Worm (Caenorhabditis elegans): ENCODE data around the gene C50E3.5.

The C50E3.5 gene

DNA sequence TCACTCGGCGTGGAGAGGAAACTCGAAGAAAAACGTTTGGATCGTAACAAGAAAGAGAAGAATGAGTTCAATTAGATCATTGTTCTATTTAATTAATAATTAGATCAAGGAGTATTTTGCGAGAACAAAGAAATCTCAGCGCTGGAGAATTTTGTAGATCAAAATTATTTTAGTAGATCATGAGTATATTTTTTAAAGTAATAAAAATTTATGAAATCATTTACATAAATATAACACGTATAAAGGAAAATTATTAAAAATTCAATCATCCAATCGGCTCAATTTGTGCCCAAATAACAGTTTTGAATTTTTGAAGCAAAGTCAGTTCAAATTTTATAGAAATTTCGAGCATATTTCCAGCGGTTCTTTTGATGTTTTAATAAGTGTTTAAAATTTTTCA is 36.4 kb downstream of the C50E3.5 start, which contains the start of gene C50E3.13:
Gene C50E3.13 (minus strand): TSS at position 101 of the 400 bp plus-strand sequence.
- TF ChIP-seq F52B5.7 (tag; optimal IDR thresholded peaks at IDR 0.05) (no peak), T26A5.8 (tag; optimal IDR thresholded peaks at IDR 0.05) (no peak), B0261.1 (tag; optimal IDR thresholded peaks at IDR 0.05) (no peak), F57A8.1 (GFP tag; optimal IDR thresholded peaks at IDR 0.05) (no peak), unc-130 (GFP tag; optimal IDR thresholded peaks at IDR 0.05) (no peak), ceh-40 (GFP tag; IDR thresholded peaks at IDR 0.05) (no peak), tbp1 (GFP tag; optimal IDR thresholded peaks at IDR 0.05) (no peak), xnd-1 (tag; optimal IDR thresholded peaks at IDR 0.05) (no peak), hmg-20 (GFP tag; IDR thresholded peaks at IDR 0.05) (no peak), attf-3 (GFP tag; conservative IDR thresholded peaks at IDR 0.05) (no peak), ztf-18 (tag; optimal IDR thresholded peaks at IDR 0.05) (no peak), snpc-1.1 (tag; optimal IDR thresholded peaks at IDR 0.05; ENCODE audit: insufficient read depth) (no peak), madf-3 (GFP tag; IDR thresholded peaks at IDR 0.05) (no peak), him-1 (tag; optimal IDR thresholded peaks at IDR 0.05) (no peak), ceh-27 (GFP tag; optimal IDR thresholded peaks at IDR 0.05) (no peak), madf-10 (tag; optimal IDR thresholded peaks at IDR 0.05) (no peak), Y53F4B.3 (GFP tag; IDR thresholded peaks at IDR 0.05) (no peak), sdz-38 (tag; optimal IDR thresholded peaks at IDR 0.05) (no peak), nfya-1 (tag; optimal IDR thresholded peaks at IDR 0.05; ENCODE audit: borderline replicate concordance, insufficient read depth) (no peak)

DNA sequence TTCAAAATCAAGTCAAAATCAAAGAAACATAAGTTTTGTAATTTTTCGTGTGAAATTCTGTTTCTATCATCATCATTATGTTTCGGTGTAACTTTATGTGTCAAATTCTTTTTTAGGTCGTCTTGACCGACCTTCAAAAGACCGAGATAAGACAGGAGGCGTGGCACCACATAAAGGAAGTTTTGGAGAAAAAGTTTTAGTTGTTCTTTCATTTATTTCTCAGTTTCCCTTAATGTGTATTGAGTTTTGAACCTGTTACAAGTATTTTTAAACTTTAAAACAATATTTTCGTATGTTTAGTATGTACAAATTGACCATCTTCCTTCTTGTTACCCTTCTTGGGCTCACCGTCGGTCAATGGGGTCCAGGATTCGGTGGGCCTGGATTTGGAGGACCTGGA is 36.9 kb downstream of the C50E3.5 start, which contains the start of gene grsp-4:
Gene grsp-4 (plus strand): TSS at position 301 of the 400 bp plus-strand sequence.
- no peak for TF ChIP-seq pbrm-1 (GFP tag; IDR thresholded peaks at IDR 0.05)
- TF ChIP-seq lag-1 (GFP tag; IDR thresholded peaks at IDR 0.05), result no peak
- TF ChIP-seq Y95B8A.8 (GFP tag; IDR thresholded peaks at IDR 0.05), result no peak
- TF ChIP-seq tbx-9 (tag; optimal IDR thresholded peaks at IDR 0.05; ENCODE audit: borderline replicate concordance), result no peak
- no peak for TF ChIP-seq attf-6 (GFP tag; IDR thresholded peaks at IDR 0.05)
- TF ChIP-seq sea-2 (GFP tag; IDR thresholded peaks at IDR 0.05), result no peak
- TF ChIP-seq hsf-1 (GFP tag; IDR thresholded peaks at IDR 0.05), result no peak

DNA sequence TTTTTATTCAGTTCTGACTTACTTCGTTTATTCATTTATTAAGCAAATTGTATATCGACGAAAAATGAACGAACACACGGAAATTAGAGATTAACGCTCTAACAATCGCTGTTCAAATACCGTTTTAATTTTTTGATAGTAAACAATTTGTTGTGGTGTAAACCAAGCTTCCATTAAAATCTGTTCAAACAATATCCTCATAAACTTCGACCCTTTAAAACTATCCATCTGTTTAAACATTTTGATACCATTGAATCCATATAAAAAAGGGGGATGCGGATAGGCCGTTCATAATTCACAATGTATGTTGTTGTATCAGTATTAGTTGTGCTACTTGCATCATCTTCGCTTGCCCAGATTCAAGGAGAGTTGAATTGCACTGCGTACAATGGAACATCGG is 38.8 kb downstream of the C50E3.5 start, which contains the start of gene F07C4.6:
Gene F07C4.6 (plus strand): TSS at position 301 of the 400 bp plus-strand sequence.
- TF ChIP-seq madf-3 (GFP tag; IDR thresholded peaks at IDR 0.05), result no peak
- no peak for TF ChIP-seq Y53F4B.3 (GFP tag; IDR thresholded peaks at IDR 0.05)

DNA sequence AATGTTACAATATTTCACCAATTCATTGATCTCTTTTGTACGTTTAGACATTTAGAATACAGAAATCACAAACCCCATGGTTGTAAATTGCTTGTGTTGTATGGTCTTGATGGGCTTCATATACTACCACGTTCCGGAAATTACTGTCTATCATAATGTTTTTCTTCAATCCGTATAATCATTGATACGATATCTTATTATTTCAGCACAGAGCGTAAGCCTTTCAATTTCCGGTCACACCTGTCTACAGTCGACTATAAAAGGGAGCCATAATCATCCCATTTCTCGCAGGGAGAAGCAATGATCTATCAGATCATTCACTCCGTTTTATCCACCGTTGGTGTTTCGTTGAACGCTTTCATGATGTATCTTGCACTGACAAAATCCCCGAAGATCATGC is 41.7 kb downstream of the C50E3.5 start, which contains the start of gene srd-30:
Gene srd-30 (plus strand): TSS at position 301 of the 400 bp plus-strand sequence.
- TF ChIP-seq lsl-1 (GFP tag; optimal IDR thresholded peaks at IDR 0.05) (no peak), nhr-90 (tag; optimal IDR thresholded peaks at IDR 0.05) (no peak), C06A6.2 (GFP tag; conservative IDR thresholded peaks at IDR 0.05) (no peak), sdz-38 (tag; optimal IDR thresholded peaks at IDR 0.05) (no peak), lin-26 (GFP tag; IDR thresholded peaks at IDR 0.05) (no peak), lsy-27 (tag; optimal IDR thresholded peaks at IDR 0.05; ENCODE audit: borderline replicate concordance, insufficient read depth) (no peak), cebp-2 (GFP tag; IDR thresholded peaks at IDR 0.05) (no peak), F10E7.11 (tag; optimal IDR thresholded peaks at IDR 0.05) (no peak), fkh-3 (tag; optimal IDR thresholded peaks at IDR 0.05) (no peak), attf-5 (GFP tag; optimal IDR thresholded peaks at IDR 0.05) (no peak), lin-40 (tag; optimal IDR thresholded peaks at IDR 0.05) (no peak), F49E8.2 (tag; optimal IDR thresholded peaks at IDR 0.05; ENCODE audit: insufficient read depth) (no peak), bed-1 (GFP tag; IDR thresholded peaks at IDR 0.05) (no peak), egl-18 (GFP tag; IDR thresholded peaks at IDR 0.05) (no peak), lir-1 (GFP tag; conservative IDR thresholded peaks at IDR 0.05) (no peak), F37B4.10 (GFP tag; IDR thresholded peaks at IDR 0.05) (no peak), hlh-12 (tag; optimal IDR thresholded peaks at IDR 0.05) (no peak), sptf-2 (GFP tag; optimal IDR thresholded peaks at IDR 0.05) (no peak)

Measured in whole organism, young adult.